Worm (Caenorhabditis elegans) whole organism, L4 larva: ENCODE data around the gene nhr-234.

ENCODE experiments used
- D1046.2 ChIP-seq: fragments of 200-800 bp; sonication (Bioruptor generic); IDR thresholded peaks from 2 replicates; pipeline ENCODE4 v1.3.6; 2022; ENCODE audit warnings: missing genetic modification characterization, missing compliant biosample characterization
- F37D6.2 ChIP-seq: sonication (generic microtip); optimal IDR thresholded peaks from 2 replicates; lab custom pipeline; 2016; ENCODE audit warnings: mild to moderate bottlenecking, missing genetic modification characterization, missing compliant biosample characterization
- Y105C5A.15 ChIP-seq: fragments of 200-800 bp; sonication (Bioruptor generic); IDR thresholded peaks from 2 replicates; pipeline ENCODE4 v1.3.6; 2022; ENCODE audit warnings: missing genetic modification characterization, missing compliant biosample characterization
- Y48G9A.11 ChIP-seq: fragments of 200-800 bp; sonication (Bioruptor generic); IDR thresholded peaks from 2 replicates; pipeline ENCODE4 v1.3.6; 2022; ENCODE audit warnings: missing genetic modification reagents, missing genetic modification characterization, missing compliant biosample characterization
- Y5F2A.4 ChIP-seq: fragments of 200-800 bp; sonication (Bioruptor generic); optimal IDR thresholded peaks from 2 replicates; lab custom pipeline; 2018; ENCODE audit warnings: mild to moderate bottlenecking, missing genetic modification characterization, missing compliant biosample characterization
- ZK546.5 ChIP-seq, 2 experiments: sonication (generic microtip); optimal IDR thresholded peaks; 2 replicates each; lab custom pipeline; 2017; ENCODE audit warnings: missing biosample characterization in 2 of 2, missing genetic modification characterization in 2 of 2
- aha-1 ChIP-seq: fragments of 150-350 bp; peaks from one replicate; lab custom pipeline; 2014; ENCODE audit warnings: missing biosample characterization, missing genetic modification characterization
- aly-2 ChIP-seq: sonication (generic microtip); optimal IDR thresholded peaks from 2 replicates; lab custom pipeline; 2018; ENCODE audit warnings: missing biosample characterization, missing genetic modification characterization
- ceh-20 ChIP-seq: fragments of 200-800 bp; sonication (Bioruptor generic); IDR thresholded peaks from 2 replicates; pipeline ENCODE4 v1.3.6; 2022; ENCODE audit warnings: missing genetic modification reagents, missing genetic modification characterization, missing compliant biosample characterization
- ceh-62 ChIP-seq: sonication (generic microtip); optimal IDR thresholded peaks from 2 replicates; lab custom pipeline; 2017; ENCODE audit warnings: missing biosample characterization, missing genetic modification characterization
- ceh-82 ChIP-seq: sonication (generic microtip); optimal IDR thresholded peaks from 2 replicates; lab custom pipeline; 2017; ENCODE audit warnings: missing biosample characterization, missing genetic modification characterization
- ctbp-1 ChIP-seq: fragments of 200-800 bp; sonication (Bioruptor generic); IDR thresholded peaks from 2 replicates; pipeline ENCODE4 v1.3.6; 2022; ENCODE audit warnings: missing genetic modification reagents, missing genetic modification characterization, missing compliant biosample characterization
- daf-19 ChIP-seq: fragments of 200-800 bp; sonication (Bioruptor generic); conservative IDR thresholded peaks from 2 replicates; pipeline ENCODE4 v1.3.6; 2022; ENCODE audit warnings: missing genetic modification characterization, missing compliant biosample characterization
- daf-8 ChIP-seq: fragments of 200-800 bp; sonication (Bioruptor generic); IDR thresholded peaks from 2 replicates; pipeline ENCODE4 v1.3.6; 2022; ENCODE audit warnings: missing genetic modification characterization, missing compliant biosample characterization
- dmd-9 ChIP-seq: fragments of 200-800 bp; sonication (Bioruptor generic); IDR thresholded peaks from 2 replicates; pipeline ENCODE4 v1.3.6; 2022; ENCODE audit warnings: missing genetic modification reagents, missing genetic modification characterization, missing compliant biosample characterization
- egl-43 ChIP-seq: fragments of 200-800 bp; sonication (Bioruptor generic); IDR thresholded peaks from 2 replicates; pipeline ENCODE4 v1.3.6; 2022; ENCODE audit warnings: missing genetic modification reagents, missing genetic modification characterization, missing compliant biosample characterization
- hlh-30 ChIP-seq: sonication (generic microtip); optimal IDR thresholded peaks from 2 replicates; lab custom pipeline; 2017; ENCODE audit warnings: antibody characterized with exemption, mild to moderate bottlenecking, missing genetic modification characterization, missing compliant biosample characterization; ENCODE audit not compliant: insufficient read depth
- jun-1 ChIP-seq: fragments of 150-350 bp; optimal IDR thresholded peaks from 2 replicates; lab custom pipeline; 2014; ENCODE audit warnings: missing biosample characterization, missing genetic modification reagents, missing genetic modification characterization
- lin-13 ChIP-seq: fragments of 150-350 bp; optimal IDR thresholded peaks from 2 replicates; lab custom pipeline; 2014; ENCODE audit warnings: missing biosample characterization, missing genetic modification reagents, missing genetic modification characterization
- lin-15B ChIP-seq: fragments of 150-350 bp; sonication (generic microtip); optimal IDR thresholded peaks from 3 replicates; lab custom pipeline; 2014; ENCODE audit warnings: missing biosample characterization, missing genetic modification characterization
- lin-29 ChIP-seq: fragments of 200-800 bp; sonication (Bioruptor generic); IDR thresholded peaks from 2 replicates; pipeline ENCODE4 v1.3.6; 2022; ENCODE audit warnings: missing genetic modification reagents, missing genetic modification characterization, missing compliant biosample characterization
- lin-38 ChIP-seq: fragments of 200-800 bp; sonication (Bioruptor generic); IDR thresholded peaks from 2 replicates; pipeline ENCODE4 v1.3.6; 2022; ENCODE audit warnings: missing genetic modification reagents, missing genetic modification characterization, missing compliant biosample characterization
- lin-39 ChIP-seq: fragments of 150-350 bp; optimal IDR thresholded peaks from 2 replicates; lab custom pipeline; 2014; ENCODE audit warnings: missing biosample characterization, missing genetic modification reagents, missing genetic modification characterization
- lsy-2 ChIP-seq, 2 experiments: fragments of 150-350 bp in 1 of 2; sonication (generic microtip) in 1 of 2; optimal IDR thresholded peaks; 2 replicates each; lab custom pipeline; 2014 to 2017; ENCODE audit warnings: missing biosample characterization in 2 of 2, missing genetic modification characterization in 2 of 2
- madf-5 ChIP-seq, 2 experiments: fragments of 200-800 bp; sonication (Bioruptor generic); IDR thresholded peaks; 2 replicates each; pipeline ENCODE4 v1.3.6; 2022; ENCODE audit warnings: missing compliant biosample characterization in 2 of 2, missing genetic modification characterization in 2 of 2
- madf-9 ChIP-seq: fragments of 200-800 bp; sonication (Bioruptor generic); conservative IDR thresholded peaks from 2 replicates; pipeline ENCODE4 v1.3.6; 2022; ENCODE audit warnings: missing genetic modification reagents, missing genetic modification characterization, missing compliant biosample characterization
- mes-2 ChIP-seq: sonication (generic microtip); optimal IDR thresholded peaks from 2 replicates; lab custom pipeline; 2016; ENCODE audit warnings: missing genotype, mild to moderate bottlenecking, missing genetic modification characterization, missing compliant biosample characterization; ENCODE audit not compliant: poor library complexity, severe bottlenecking
- mxl-3 ChIP-seq: fragments of 200-800 bp; sonication (Bioruptor generic); optimal IDR thresholded peaks from 2 replicates; lab custom pipeline; 2018; ENCODE audit warnings: mild to moderate bottlenecking, missing genetic modification characterization, missing compliant biosample characterization
- nhr-10 ChIP-seq: fragments of 150-350 bp; optimal IDR thresholded peaks from 2 replicates; lab custom pipeline; 2014; ENCODE audit warnings: missing biosample characterization, missing genetic modification characterization
- nhr-111 ChIP-seq: fragments of 200-800 bp; sonication (Bioruptor generic); optimal IDR thresholded peaks from 2 replicates; lab custom pipeline; 2018; ENCODE audit warnings: mild to moderate bottlenecking, missing genetic modification characterization, missing compliant biosample characterization
- nhr-237 ChIP-seq: sonication (generic microtip); optimal IDR thresholded peaks from 2 replicates; lab custom pipeline; 2017; ENCODE audit warnings: missing biosample characterization, missing genetic modification characterization
- nhr-28 ChIP-seq: fragments of 150-350 bp; optimal IDR thresholded peaks from 2 replicates; lab custom pipeline; 2014; ENCODE audit warnings: missing biosample characterization, missing genetic modification characterization
- nhr-76 ChIP-seq: fragments of 150-350 bp; optimal IDR thresholded peaks from 2 replicates; lab custom pipeline; 2014; ENCODE audit warnings: missing biosample characterization, missing genetic modification characterization
- nhr-77 ChIP-seq: fragments of 150-350 bp; optimal IDR thresholded peaks from 2 replicates; lab custom pipeline; 2014; ENCODE audit warnings: missing biosample characterization, missing genetic modification characterization
- pha-4 ChIP-seq, 2 experiments: fragments of 150-350 bp in 1 of 2; fragments of 200-800 bp in 1 of 2; sonication (Bioruptor generic) in 1 of 2; IDR thresholded peaks in 1 of 2; optimal IDR thresholded peaks in 1 of 2; 2 replicates each; pipeline versions ENCODE4 v1.3.6 to Lab custom; 2014 to 2022; ENCODE audit warnings: missing genetic modification characterization in 2 of 2, missing genetic modification reagents in 2 of 2, missing biosample characterization in 1 of 2, missing compliant biosample characterization in 1 of 2
- php-3 ChIP-seq: fragments of 200-800 bp; sonication (Bioruptor generic); IDR thresholded peaks from 2 replicates; pipeline ENCODE4 v1.3.6; 2022; ENCODE audit warnings: missing genetic modification reagents, missing genetic modification characterization, missing compliant biosample characterization
- pqm-1 ChIP-seq: sonication (generic microtip); optimal IDR thresholded peaks from 2 replicates; lab custom pipeline; 2017; ENCODE audit warnings: missing biosample characterization, missing genetic modification characterization
- set-16 ChIP-seq: fragments of 200-800 bp; sonication (Bioruptor generic); IDR thresholded peaks from 2 replicates; pipeline ENCODE4 v1.3.6; 2022; ENCODE audit warnings: missing genetic modification reagents, missing genetic modification characterization, missing compliant biosample characterization
- snpc-4 ChIP-seq: fragments of 150-350 bp; optimal IDR thresholded peaks from 2 replicates; lab custom pipeline; 2014; ENCODE audit warnings: missing biosample characterization, missing genetic modification characterization
- tra-1 ChIP-seq: fragments of 200-800 bp; sonication (Bioruptor generic); IDR thresholded peaks from 2 replicates; pipeline ENCODE4 v1.3.6; 2022; ENCODE audit warnings: missing genetic modification reagents, missing genetic modification characterization, missing compliant biosample characterization
- vab-7 ChIP-seq: fragments of 200-800 bp; sonication (Bioruptor generic); IDR thresholded peaks from 2 replicates; pipeline ENCODE4 v1.3.6; 2022; ENCODE audit warnings: missing genetic modification reagents, missing genetic modification characterization, missing compliant biosample characterization
- zfp-3 ChIP-seq: fragments of 200-800 bp; sonication (Bioruptor generic); conservative IDR thresholded peaks from 2 replicates; pipeline ENCODE4 v1.3.6; 2022; ENCODE audit warnings: missing genetic modification reagents, missing genetic modification characterization, missing compliant biosample characterization
- zip-11 ChIP-seq: fragments of 200-800 bp; sonication (Bioruptor generic); IDR thresholded peaks from 2 replicates; pipeline ENCODE4 v1.3.6; 2022; ENCODE audit warnings: missing genetic modification characterization, missing compliant biosample characterization
- ztf-7 ChIP-seq: fragments of 150-350 bp; optimal IDR thresholded peaks from 2 replicates; lab custom pipeline; 2014; ENCODE audit warnings: missing biosample characterization, missing genetic modification characterization

nhr-234 gene

DNA sequence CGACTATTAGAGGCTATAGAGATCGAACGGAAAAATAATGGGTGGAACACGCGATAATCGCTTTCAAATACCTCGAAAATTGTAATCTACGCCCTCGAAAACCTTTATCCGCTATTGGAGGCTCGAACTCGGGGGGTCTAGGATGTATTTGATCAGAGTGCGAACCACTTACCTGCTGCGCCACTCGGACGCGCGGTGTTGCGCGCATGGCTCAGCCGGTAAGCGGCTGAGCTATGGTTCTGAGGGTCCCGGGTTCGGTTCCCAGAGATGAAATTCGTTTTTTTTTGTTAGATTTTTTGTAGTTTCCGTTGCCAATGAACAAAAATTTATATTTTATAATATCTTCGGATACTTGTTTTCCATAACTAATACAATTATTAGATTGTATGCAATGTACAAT, 31.7 kb downstream of the nhr-234 start:
- peak; percentile 46; the same call in 1 of the 2 replicates for TF ChIP-seq set-16 (GFP tag; lab: Robert Waterston, UW)
- TF ChIP-seq ztf-7 (tag; lab: Kevin White, UChicago): no peak
- TF ChIP-seq lin-13 (GFP tag; lab: Kevin White, UChicago): peak; percentile 13
- no peak for TF ChIP-seq nhr-111
- TF ChIP-seq tra-1 (GFP tag; lab: Robert Waterston, UW): peak; percentile 6; the same call in 1 of the 2 replicates
- TF ChIP-seq mes-2 (tag; lab: Kevin White, UChicago): peak; percentile 14
- peak; percentile 19; the same call in 1 of the 2 replicates for TF ChIP-seq lin-38 (GFP tag; lab: Robert Waterston, UW)
- 0 out of 2 replicates have a peak, but pooled peaks have one; percentile 38 for TF ChIP-seq egl-43 (GFP tag; lab: Robert Waterston, UW)
- TF ChIP-seq snpc-4 (tag; lab: Kevin White, UChicago): no peak
- 0 out of 2 replicates have a peak, but pooled peaks have one; percentile 60 for TF ChIP-seq D1046.2 (GFP tag; lab: Robert Waterston, UW)
- TF ChIP-seq zfp-3: no peak
- TF ChIP-seq ceh-82 (tag; lab: Kevin White, UChicago): no peak
- TF ChIP-seq aly-2 (tag; lab: Kevin White, UChicago): no peak
- TF ChIP-seq F37D6.2: no peak
- no peak for TF ChIP-seq pqm-1 (tag; lab: Kevin White, UChicago)
- no peak for TF ChIP-seq ZK546.5 (tag; optimal IDR thresholded peaks at IDR 0.05; lab: Kevin White, UChicago)
- 0 out of 2 replicates have a peak, but pooled peaks have one; percentile 53 for TF ChIP-seq dmd-9
- peak; percentile 67; the same call in 1 of the 2 replicates for TF ChIP-seq Y48G9A.11 (GFP tag; lab: Robert Waterston, UW)
- TF ChIP-seq, all 104 proteins: peak for 9

ce11 chrII:12668874-12669273, 32.4 kb downstream of the nhr-234 start:
- TF ChIP-seq set-16 (GFP tag; lab: Robert Waterston, UW) (peak; percentile 44; the same call in 1 of the 2 replicates), madf-5 (GFP tag; IDR thresholded peaks at IDR 0.05; lab: Robert Waterston, UW) (no peak), mxl-3 (GFP tag; lab: Kevin White, UChicago) (no peak), ctbp-1 (GFP tag; lab: Robert Waterston, UW) (no peak), ZK546.5 (tag; optimal IDR thresholded peaks at IDR 0.05; lab: Kevin White, UChicago) (no peak), lin-15B (tag; lab: Kevin White, UChicago) (no peak), nhr-10 (no peak), nhr-28 (tag; lab: Kevin White, UChicago) (no peak), Y5F2A.4 (no peak)

- no peak for TF ChIP-seq php-3
These were observed 32.9 kb downstream of the nhr-234 start for ce11 chrII:12669342-12669741.

DNA sequence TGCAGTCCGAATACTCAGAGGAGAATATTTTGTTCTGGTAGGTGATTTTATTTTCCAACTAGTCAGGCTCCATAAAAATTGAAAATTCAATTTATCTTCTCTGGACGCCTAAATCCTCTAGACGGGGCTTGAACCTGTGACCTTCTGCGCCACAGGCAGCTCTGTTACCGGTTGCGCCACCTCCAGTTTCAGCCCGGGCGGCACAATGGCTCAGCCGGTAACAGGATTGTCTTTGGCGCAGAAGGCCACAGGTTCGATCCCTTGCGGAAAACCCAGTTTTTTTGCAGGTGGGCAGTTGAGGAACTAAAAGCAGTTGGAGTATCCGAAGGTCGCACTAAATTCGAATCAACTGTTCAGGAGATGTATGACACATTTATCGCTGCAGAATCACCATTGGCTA, 33.4 kb downstream of the nhr-234 start:
- TF ChIP-seq zip-11 (GFP tag; lab: Robert Waterston, UW): no peak
- TF ChIP-seq nhr-10: no peak
- TF ChIP-seq lin-38 (GFP tag; lab: Robert Waterston, UW): no peak
- TF ChIP-seq tra-1 (GFP tag; lab: Robert Waterston, UW): no peak
- no peak for TF ChIP-seq vab-7
- no peak for TF ChIP-seq pha-4 (GFP tag; IDR thresholded peaks at IDR 0.05; lab: Robert Waterston, UW)
- TF ChIP-seq pha-4 (tag; optimal IDR thresholded peaks at IDR 0.05; lab: Kevin White, UChicago): no peak
- TF ChIP-seq ceh-62 (tag; lab: Kevin White, UChicago): no peak
- TF ChIP-seq set-16 (GFP tag; lab: Robert Waterston, UW): peak; percentile 60
- no peak for TF ChIP-seq daf-19
- no peak for TF ChIP-seq lsy-2 (tag; optimal IDR thresholded peaks at IDR 0.05; lab: Kevin White, UChicago)
- no peak for TF ChIP-seq lin-29 (GFP tag; lab: Robert Waterston, UW)
- no peak for TF ChIP-seq lin-39
- TF ChIP-seq Y48G9A.11 (GFP tag; lab: Robert Waterston, UW): peak; percentile 48; the same call in 1 of the 2 replicates
- TF ChIP-seq nhr-237 (tag; lab: Kevin White, UChicago): no peak
- TF ChIP-seq madf-9 (GFP tag; lab: Robert Waterston, UW): no peak
- TF ChIP-seq jun-1 (tag; lab: Kevin White, UChicago): no peak
- TF ChIP-seq hlh-30 (tag; lab: Kevin White, UChicago): no peak
- TF ChIP-seq ceh-20 (GFP tag; lab: Robert Waterston, UW): no peak
- no peak for TF ChIP-seq nhr-77 (tag; lab: Kevin White, UChicago)
- peak; percentile 85 for TF ChIP-seq aha-1 (tag; lab: Kevin White, UChicago)
- TF ChIP-seq nhr-76 (tag; lab: Kevin White, UChicago): no peak
- 0 out of 2 replicates have a peak, but pooled peaks have one; percentile 11 for TF ChIP-seq Y105C5A.15 (GFP tag; lab: Robert Waterston, UW)
- no peak for TF ChIP-seq daf-8 (GFP tag; lab: Robert Waterston, UW)
